Worm (Caenorhabditis elegans): Measurements from ENCODE around the gene ppfr-4.
A peak's percentile ranks its signal among the peaks of the same experiment; 100 is the strongest.

The ppfr-4 gene

ce11 chrIII:2632819-2633398 lies 13.2 kb downstream of the ppfr-4 start:
- TF ChIP-seq T22C8.4 (GFP tag; IDR thresholded peaks at IDR 0.05): no peak
- TF ChIP-seq ztf-29 (GFP tag; IDR thresholded peaks at IDR 0.05): no peak
- no peak for TF ChIP-seq tab-1 (GFP tag; IDR thresholded peaks at IDR 0.05)
- TF ChIP-seq ztf-23 (GFP tag; IDR thresholded peaks at IDR 0.05): no peak
- TF ChIP-seq med-1 (GFP tag; optimal IDR thresholded peaks at IDR 0.05; ENCODE audit: insufficient read depth): no peak
- no peak for TF ChIP-seq klf-2 (GFP tag; conservative IDR thresholded peaks at IDR 0.05)
- no peak for TF ChIP-seq ref-1 (GFP tag; conservative IDR thresholded peaks at IDR 0.05)

DNA sequence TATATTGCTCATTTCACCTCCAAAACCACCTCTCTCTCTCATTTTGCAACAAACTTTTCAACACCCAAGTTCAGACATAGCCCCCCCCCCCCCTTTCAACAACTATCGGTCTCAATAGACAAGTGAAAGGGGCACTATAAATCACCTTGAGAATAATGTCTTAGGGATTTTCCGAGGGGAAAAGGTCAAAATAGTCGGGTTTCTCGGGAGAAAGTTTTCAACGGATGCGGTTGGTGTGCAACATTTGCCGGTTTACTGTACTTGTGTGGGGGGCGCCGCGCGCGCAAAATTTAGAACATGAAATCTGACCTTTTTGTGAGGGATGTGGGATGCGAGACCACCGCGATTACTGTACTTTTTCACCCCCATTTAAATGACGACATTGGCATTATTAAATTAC lies 14.8 kb downstream of the ppfr-4 start:
- TF ChIP-seq cog-1 (tag; optimal IDR thresholded peaks at IDR 0.05) (no peak), klf-2 (GFP tag; conservative IDR thresholded peaks at IDR 0.05) (no peak), ztf-23 (GFP tag; IDR thresholded peaks at IDR 0.05) (no peak), ztf-29 (GFP tag; IDR thresholded peaks at IDR 0.05) (no peak), flt-1 (GFP tag; IDR thresholded peaks at IDR 0.05) (no peak), tab-1 (GFP tag; IDR thresholded peaks at IDR 0.05) (no peak), ref-1 (GFP tag; conservative IDR thresholded peaks at IDR 0.05) (no peak), med-1 (GFP tag; optimal IDR thresholded peaks at IDR 0.05; ENCODE audit: insufficient read depth) (no peak), T22C8.4 (GFP tag; IDR thresholded peaks at IDR 0.05) (no peak)

DNA sequence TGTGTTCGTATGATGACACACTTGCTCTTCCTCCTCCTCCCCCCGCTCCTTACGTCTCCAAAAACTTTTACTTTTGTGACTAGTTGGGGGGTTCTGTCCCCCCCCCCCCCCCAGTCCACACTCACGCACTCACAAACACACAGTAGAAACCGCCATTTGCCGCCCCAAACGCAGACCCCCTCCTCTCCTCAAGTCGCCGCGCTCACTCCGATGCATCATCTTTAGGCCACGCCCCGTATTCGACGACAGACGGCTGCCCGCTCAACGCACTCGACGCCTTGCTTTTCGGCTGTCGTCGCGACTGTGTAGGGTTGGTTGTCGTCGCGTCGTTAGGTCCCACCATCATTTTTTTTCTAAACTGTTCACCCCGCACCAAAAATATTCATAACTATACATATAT lies 16.4 kb downstream of the ppfr-4 start, which contains the start of gene zmp-2:
Gene zmp-2 (plus strand): TSS at position 247 of the 400 bp plus-strand sequence.
- TF ChIP-seq tab-1 (GFP tag; IDR thresholded peaks at IDR 0.05) (no peak), klf-2 (GFP tag; conservative IDR thresholded peaks at IDR 0.05) (0 out of 2 replicates have a peak, but pooled peaks have one; percentile 27)

ce11 chrIII:2641659-2642058 lies 21.9 kb downstream of the ppfr-4 start:
- no peak for TF ChIP-seq ztf-29 (GFP tag; IDR thresholded peaks at IDR 0.05)
- no peak for TF ChIP-seq med-1 (GFP tag; optimal IDR thresholded peaks at IDR 0.05; ENCODE audit: insufficient read depth)
- TF ChIP-seq ztf-23 (GFP tag; IDR thresholded peaks at IDR 0.05): no peak
- no peak for TF ChIP-seq flt-1 (GFP tag; IDR thresholded peaks at IDR 0.05)
- TF ChIP-seq ref-1 (GFP tag; conservative IDR thresholded peaks at IDR 0.05): no peak
- no peak for TF ChIP-seq cog-1 (tag; optimal IDR thresholded peaks at IDR 0.05)
- TF ChIP-seq tab-1 (GFP tag; IDR thresholded peaks at IDR 0.05): no peak
- no peak for TF ChIP-seq T22C8.4 (GFP tag; IDR thresholded peaks at IDR 0.05)
- TF ChIP-seq klf-2 (GFP tag; conservative IDR thresholded peaks at IDR 0.05): no peak

- no peak for TF ChIP-seq T22C8.4 (GFP tag; IDR thresholded peaks at IDR 0.05)
- TF ChIP-seq ref-1 (GFP tag; conservative IDR thresholded peaks at IDR 0.05): no peak
- TF ChIP-seq tab-1 (GFP tag; IDR thresholded peaks at IDR 0.05): no peak
- no peak for TF ChIP-seq flt-1 (GFP tag; IDR thresholded peaks at IDR 0.05)
- no peak for TF ChIP-seq ztf-23 (GFP tag; IDR thresholded peaks at IDR 0.05)
- TF ChIP-seq med-1 (GFP tag; optimal IDR thresholded peaks at IDR 0.05; ENCODE audit: insufficient read depth): no peak
- peak; percentile 72; the same call in 1 of the 2 replicates for TF ChIP-seq ztf-29 (GFP tag; IDR thresholded peaks at IDR 0.05)
- TF ChIP-seq cog-1 (tag; optimal IDR thresholded peaks at IDR 0.05): no peak
These were observed 27.6 kb downstream of the ppfr-4 start for ce11 chrIII:2647194-2647925.

DNA sequence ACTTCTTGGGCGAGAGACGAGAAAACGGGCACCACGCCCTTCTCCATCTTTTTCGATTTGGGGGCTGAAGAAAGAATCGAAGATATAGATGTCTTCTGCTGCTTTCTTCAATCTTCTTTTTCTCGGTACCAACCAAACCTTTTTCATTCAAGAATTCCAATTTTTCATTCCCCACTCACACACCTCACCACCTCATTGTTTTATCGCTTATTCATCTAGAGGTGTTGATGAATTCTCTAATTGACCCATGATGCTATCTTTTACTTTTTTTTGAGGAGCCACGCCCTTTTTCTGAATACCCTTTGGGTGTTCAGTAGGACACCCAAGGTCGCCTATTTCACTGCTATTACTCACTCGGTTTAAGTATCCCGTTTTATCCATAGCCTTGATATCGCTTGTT lies 31.8 kb downstream of the ppfr-4 start:
- TF ChIP-seq ztf-23 (GFP tag; IDR thresholded peaks at IDR 0.05) (no peak), ztf-29 (GFP tag; IDR thresholded peaks at IDR 0.05) (no peak), T22C8.4 (GFP tag; IDR thresholded peaks at IDR 0.05) (no peak), cog-1 (tag; optimal IDR thresholded peaks at IDR 0.05) (no peak), med-1 (GFP tag; optimal IDR thresholded peaks at IDR 0.05; ENCODE audit: insufficient read depth) (no peak), tab-1 (GFP tag; IDR thresholded peaks at IDR 0.05) (no peak), flt-1 (GFP tag; IDR thresholded peaks at IDR 0.05) (no peak), klf-2 (GFP tag; conservative IDR thresholded peaks at IDR 0.05) (no peak), ref-1 (GFP tag; conservative IDR thresholded peaks at IDR 0.05) (no peak)

- TF ChIP-seq ztf-29 (GFP tag; IDR thresholded peaks at IDR 0.05) (no peak), T22C8.4 (GFP tag; IDR thresholded peaks at IDR 0.05) (no peak), flt-1 (GFP tag; IDR thresholded peaks at IDR 0.05) (no peak), cog-1 (tag; optimal IDR thresholded peaks at IDR 0.05) (no peak), med-1 (GFP tag; optimal IDR thresholded peaks at IDR 0.05; ENCODE audit: insufficient read depth) (no peak), ref-1 (GFP tag; conservative IDR thresholded peaks at IDR 0.05) (no peak), tab-1 (GFP tag; IDR thresholded peaks at IDR 0.05) (no peak), ztf-23 (GFP tag; IDR thresholded peaks at IDR 0.05) (no peak), klf-2 (GFP tag; conservative IDR thresholded peaks at IDR 0.05) (no peak)
These were observed 33.2 kb downstream of the ppfr-4 start for ce11 chrIII:2652704-2653566.

- TF ChIP-seq ref-1 (GFP tag; conservative IDR thresholded peaks at IDR 0.05) (0 out of 2 replicates have a peak, but pooled peaks have one; percentile 21), ztf-23 (GFP tag; IDR thresholded peaks at IDR 0.05) (no peak), tab-1 (GFP tag; IDR thresholded peaks at IDR 0.05) (no peak), T22C8.4 (GFP tag; IDR thresholded peaks at IDR 0.05) (no peak)
These were observed 36.4 kb downstream of the ppfr-4 start for ce11 chrIII:2656168-2656567.

- TF ChIP-seq T22C8.4 (GFP tag; IDR thresholded peaks at IDR 0.05) (no peak), cog-1 (tag; optimal IDR thresholded peaks at IDR 0.05) (no peak), ref-1 (GFP tag; conservative IDR thresholded peaks at IDR 0.05) (no peak), tab-1 (GFP tag; IDR thresholded peaks at IDR 0.05) (no peak), flt-1 (GFP tag; IDR thresholded peaks at IDR 0.05) (no peak), ztf-29 (GFP tag; IDR thresholded peaks at IDR 0.05) (no peak), med-1 (GFP tag; optimal IDR thresholded peaks at IDR 0.05; ENCODE audit: insufficient read depth) (no peak)
These were observed 38.0 kb downstream of the ppfr-4 start, which contains the start of gene let-805 for ce11 chrIII:2657783-2658182. Gene let-805, plus strand, starts transcription at chrIII:2658083.

All from whole organism, midembryonic.